Worm (Caenorhabditis elegans) whole organism, early embryonic: ENCODE results near the gene F59B10.3.

Experiments used
- B0310.2 ChIP-seq: sonication (generic microtip); optimal IDR thresholded peaks from 2 replicates; lab custom pipeline; 2016; ENCODE audit warnings: mild to moderate bottlenecking, missing genetic modification characterization, missing compliant biosample characterization
- aly-1 ChIP-seq: sonication (generic microtip); optimal IDR thresholded peaks from 2 replicates; lab custom pipeline; 2016; ENCODE audit warnings: missing genetic modification characterization, missing compliant biosample characterization
- ama-1 ChIP-seq: fragments of 150-350 bp; optimal IDR thresholded peaks from 2 replicates; lab custom pipeline; 2014
- ceh-13 ChIP-seq: fragments of 200-800 bp; sonication (Bioruptor generic); optimal IDR thresholded peaks from 2 replicates; lab custom pipeline; 2018; ENCODE audit warnings: mild to moderate bottlenecking, missing genetic modification characterization, missing compliant biosample characterization
- ets-7 ChIP-seq: sonication (generic microtip); optimal IDR thresholded peaks from 2 replicates; lab custom pipeline; 2016; ENCODE audit warnings: missing genotype, missing genetic modification characterization, missing compliant biosample characterization
- flt-1 ChIP-seq: fragments of 200-800 bp; sonication (Bioruptor generic); IDR thresholded peaks from 2 replicates; pipeline ENCODE4 v1.3.6; 2022; ENCODE audit warnings: missing genetic modification characterization, missing compliant biosample characterization
- hmbx-1 ChIP-seq: sonication (generic microtip); optimal IDR thresholded peaks from 2 replicates; lab custom pipeline; 2016; ENCODE audit warnings: mild to moderate bottlenecking, missing genetic modification characterization, missing compliant biosample characterization
- hmg-4 ChIP-seq: fragments of 200-800 bp; sonication (Bioruptor generic); optimal IDR thresholded peaks from 2 replicates; lab custom pipeline; 2018; ENCODE audit warnings: mild to moderate bottlenecking, missing genetic modification characterization, missing compliant biosample characterization
- hnd-1 ChIP-seq: sonication (generic microtip); optimal IDR thresholded peaks from 2 replicates; lab custom pipeline; 2016; ENCODE audit warnings: missing genetic modification characterization, missing compliant biosample characterization
- pes-1 ChIP-seq: fragments of 200-800 bp; sonication (Bioruptor generic); IDR thresholded peaks from 2 replicates; pipeline ENCODE4 v1.3.6; 2022; ENCODE audit warnings: missing genetic modification reagents, missing genetic modification characterization, missing compliant biosample characterization
- tbx-11 ChIP-seq: fragments of 200-800 bp; sonication (Bioruptor generic); IDR thresholded peaks from 2 replicates; pipeline ENCODE4 v1.3.6; 2022; ENCODE audit warnings: missing genetic modification characterization, missing compliant biosample characterization
- tbx-37 ChIP-seq: fragments of 200-800 bp; sonication (Bioruptor generic); conservative IDR thresholded peaks from 2 replicates; pipeline ENCODE4 v1.3.6; 2022; ENCODE audit warnings: missing genetic modification reagents, missing genetic modification characterization, missing compliant biosample characterization

ce11 chrII:10531604-10532003, 21.3 kb downstream of the F59B10.3 start:
- TF ChIP-seq hmbx-1 (tag; lab: Kevin White, UChicago), result no peak
- TF ChIP-seq B0310.2, result no peak
- no peak for TF ChIP-seq ama-1 (lab: Kevin White, UChicago)
- TF ChIP-seq flt-1 (GFP tag; lab: Robert Waterston, UW), result no peak
- TF ChIP-seq tbx-11, result no peak
- TF ChIP-seq aly-1 (tag; lab: Kevin White, UChicago), result no peak
- TF ChIP-seq hmg-4 (GFP tag; lab: Kevin White, UChicago), result no peak
- no peak for TF ChIP-seq hnd-1
- TF ChIP-seq ceh-13 (GFP tag; lab: Kevin White, UChicago), result no peak
- no peak for TF ChIP-seq ets-7 (tag; lab: Kevin White, UChicago)
- no peak for TF ChIP-seq pes-1 (GFP tag; lab: Robert Waterston, UW)
- no peak for TF ChIP-seq tbx-37 (GFP tag; lab: Robert Waterston, UW)
